Worm (Caenorhabditis elegans): ENCODE measurements around the gene T28A8.3.

The T28A8.3 gene

DNA sequence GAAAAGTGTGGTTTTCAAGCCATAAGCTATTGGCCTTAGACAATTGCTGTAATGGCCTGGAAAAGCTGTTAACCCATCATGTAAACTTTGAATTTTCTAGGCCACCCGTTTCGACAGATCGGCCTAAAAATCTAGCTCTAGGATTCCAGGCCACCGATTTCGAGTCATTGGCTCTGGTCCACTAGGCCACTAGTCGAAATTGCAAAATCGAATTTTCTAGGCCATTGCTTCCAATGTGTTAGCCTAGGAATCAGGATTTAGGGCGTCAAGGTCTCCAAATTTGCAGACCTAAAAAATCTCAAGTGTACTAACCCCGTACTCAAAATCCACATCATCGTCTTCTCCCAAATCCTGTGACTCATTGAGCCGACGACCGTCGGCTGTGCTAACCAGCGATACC lies 4.9 kb downstream of the T28A8.3 start:
- TF ChIP-seq T22C8.4 (GFP tag; IDR thresholded peaks at IDR 0.05) (no peak), med-1 (GFP tag; optimal IDR thresholded peaks at IDR 0.05; ENCODE audit: insufficient read depth) (no peak), tab-1 (GFP tag; IDR thresholded peaks at IDR 0.05) (no peak)

DNA sequence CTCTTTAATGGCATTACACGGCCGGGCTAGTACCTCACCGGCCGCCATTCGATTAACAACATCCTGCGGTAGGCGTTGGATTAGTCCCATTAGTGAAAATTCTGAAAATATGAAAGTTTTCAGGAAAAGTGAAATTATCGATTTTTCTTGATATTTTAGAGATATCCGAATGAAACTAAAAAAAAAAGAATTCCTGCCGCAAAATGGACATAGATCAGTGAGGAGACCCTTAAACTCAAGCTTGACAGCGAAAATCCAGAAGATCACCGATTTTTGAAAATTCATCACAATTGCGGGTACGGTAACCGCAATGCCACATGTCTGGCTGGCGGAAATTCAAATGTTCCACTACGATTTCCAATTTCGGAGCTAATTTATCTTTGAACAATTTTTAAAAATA lies 8.7 kb downstream of the T28A8.3 start, which contains the start of gene mlh-1:
TSS of gene mlh-1 (minus strand) at position 101 of the 400 bp plus-strand sequence.
- TF ChIP-seq ref-1 (GFP tag; conservative IDR thresholded peaks at IDR 0.05), result no peak
- TF ChIP-seq ztf-29 (GFP tag; IDR thresholded peaks at IDR 0.05), result no peak
- peak; percentile 70 for TF ChIP-seq T22C8.4 (GFP tag; IDR thresholded peaks at IDR 0.05)

DNA sequence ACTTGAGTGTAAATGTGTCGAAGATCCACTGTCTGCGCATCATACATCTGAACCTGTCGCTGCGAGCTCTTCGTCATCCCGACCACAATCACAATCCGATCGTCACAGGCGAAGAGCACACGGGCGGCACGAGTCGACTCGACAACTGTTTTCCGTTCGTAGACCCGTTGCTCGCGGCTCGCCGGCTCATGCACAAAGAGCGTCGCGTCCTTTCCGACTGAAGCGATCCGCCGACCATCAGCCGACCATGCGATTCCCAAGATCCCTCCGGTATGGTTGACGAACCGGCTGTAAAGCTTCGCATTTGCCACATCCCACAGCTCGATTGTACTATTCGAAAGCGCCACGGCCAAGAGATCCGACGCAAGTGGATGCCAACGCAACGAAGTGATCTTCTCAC lies 12.6 kb downstream of the T28A8.3 start:
- TF ChIP-seq tab-1 (GFP tag; IDR thresholded peaks at IDR 0.05), result no peak
- no peak for TF ChIP-seq med-1 (GFP tag; optimal IDR thresholded peaks at IDR 0.05; ENCODE audit: insufficient read depth)
- TF ChIP-seq ref-1 (GFP tag; conservative IDR thresholded peaks at IDR 0.05), result no peak
- TF ChIP-seq cog-1 (tag; optimal IDR thresholded peaks at IDR 0.05), result no peak
- no peak for TF ChIP-seq klf-2 (GFP tag; conservative IDR thresholded peaks at IDR 0.05)
- TF ChIP-seq T22C8.4 (GFP tag; IDR thresholded peaks at IDR 0.05), result no peak
- TF ChIP-seq ztf-29 (GFP tag; IDR thresholded peaks at IDR 0.05), result no peak
- no peak for TF ChIP-seq flt-1 (GFP tag; IDR thresholded peaks at IDR 0.05)
- no peak for TF ChIP-seq ztf-23 (GFP tag; IDR thresholded peaks at IDR 0.05)

DNA sequence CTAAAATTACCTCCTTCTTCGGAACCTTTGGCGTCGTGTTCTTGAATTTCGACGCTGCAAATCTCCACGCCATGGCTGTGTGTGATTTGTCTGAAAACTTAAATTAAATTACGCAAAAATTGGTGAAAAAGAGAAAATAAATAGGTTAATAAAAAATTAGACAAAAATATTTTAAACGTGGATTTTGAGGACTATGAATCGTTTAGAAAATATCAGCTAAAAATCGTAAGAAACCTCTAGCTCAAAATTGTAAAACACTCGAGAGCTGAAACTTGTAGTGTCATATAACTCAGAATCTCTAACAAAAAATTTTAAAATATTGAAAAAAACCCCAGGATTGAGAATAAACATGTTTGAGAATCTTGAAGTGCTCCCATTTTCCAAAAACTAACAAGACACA lies 18.2 kb downstream of the T28A8.3 start, which contains the start of gene pod-1:
TSS of gene pod-1 (minus strand) at position 101 of the 400 bp plus-strand sequence.
- no peak for TF ChIP-seq tab-1 (GFP tag; IDR thresholded peaks at IDR 0.05)
- TF ChIP-seq cog-1 (tag; optimal IDR thresholded peaks at IDR 0.05), result no peak
- TF ChIP-seq klf-2 (GFP tag; conservative IDR thresholded peaks at IDR 0.05), result no peak
- no peak for TF ChIP-seq ref-1 (GFP tag; conservative IDR thresholded peaks at IDR 0.05)
- TF ChIP-seq ztf-23 (GFP tag; IDR thresholded peaks at IDR 0.05), result no peak
- TF ChIP-seq T22C8.4 (GFP tag; IDR thresholded peaks at IDR 0.05), result no peak
- TF ChIP-seq ztf-29 (GFP tag; IDR thresholded peaks at IDR 0.05), result no peak
- TF ChIP-seq flt-1 (GFP tag; IDR thresholded peaks at IDR 0.05), result no peak
- no peak for TF ChIP-seq med-1 (GFP tag; optimal IDR thresholded peaks at IDR 0.05; ENCODE audit: insufficient read depth)

ce11 chrIII:13525118-13525839 lies 19.5 kb downstream of the T28A8.3 start:
- TF ChIP-seq tab-1 (GFP tag; IDR thresholded peaks at IDR 0.05) (no peak), ztf-23 (GFP tag; IDR thresholded peaks at IDR 0.05) (no peak), T22C8.4 (GFP tag; IDR thresholded peaks at IDR 0.05) (no peak), flt-1 (GFP tag; IDR thresholded peaks at IDR 0.05) (no peak), med-1 (GFP tag; optimal IDR thresholded peaks at IDR 0.05; ENCODE audit: insufficient read depth) (no peak), cog-1 (tag; optimal IDR thresholded peaks at IDR 0.05) (no peak), ztf-29 (GFP tag; IDR thresholded peaks at IDR 0.05) (no peak), ref-1 (GFP tag; conservative IDR thresholded peaks at IDR 0.05) (no peak), klf-2 (GFP tag; conservative IDR thresholded peaks at IDR 0.05) (no peak)

DNA sequence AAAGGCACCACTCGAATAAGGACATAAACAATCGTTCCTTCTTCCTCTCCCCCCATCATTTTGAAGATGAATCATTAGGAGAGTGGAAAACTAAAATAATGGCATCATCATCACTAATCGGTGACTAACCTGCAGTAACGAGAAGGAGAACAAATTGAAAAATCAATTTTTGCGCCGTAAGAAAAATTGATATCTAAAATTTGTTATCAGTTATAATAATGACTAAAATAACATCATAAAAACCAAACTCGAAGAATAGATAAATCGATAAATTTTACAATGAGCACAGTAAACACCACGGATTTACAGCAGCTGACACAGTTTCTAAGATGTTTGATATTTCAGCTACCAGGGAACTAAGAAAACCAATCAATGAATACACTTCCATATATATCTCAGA lies 20.4 kb downstream of the T28A8.3 start:
- TF ChIP-seq klf-2 (GFP tag; conservative IDR thresholded peaks at IDR 0.05) (no peak), T22C8.4 (GFP tag; IDR thresholded peaks at IDR 0.05) (no peak), ztf-23 (GFP tag; IDR thresholded peaks at IDR 0.05) (no peak)

DNA sequence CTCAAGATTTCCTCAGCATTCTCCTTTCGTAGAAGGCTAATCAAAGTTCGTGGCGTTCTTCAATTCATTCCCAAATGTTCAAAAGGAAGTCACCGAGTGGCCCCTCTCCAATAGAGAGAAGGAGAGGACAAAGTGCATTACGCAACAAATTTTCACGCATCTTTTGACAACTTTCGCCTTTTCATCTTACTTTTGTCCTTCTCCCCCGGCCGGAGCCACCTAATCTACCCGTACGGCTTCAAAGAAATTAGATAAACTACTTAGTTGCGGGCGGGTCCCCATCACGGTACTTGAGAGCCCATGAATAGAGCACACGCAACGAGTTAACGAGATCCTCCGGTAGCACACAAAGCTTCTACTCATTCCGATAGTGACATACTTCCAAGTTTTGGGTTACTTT lies 20.9 kb downstream of the T28A8.3 start:
- no peak for TF ChIP-seq cog-1 (tag; optimal IDR thresholded peaks at IDR 0.05)
- TF ChIP-seq ztf-29 (GFP tag; IDR thresholded peaks at IDR 0.05), result no peak
- no peak for TF ChIP-seq klf-2 (GFP tag; conservative IDR thresholded peaks at IDR 0.05)
- TF ChIP-seq med-1 (GFP tag; optimal IDR thresholded peaks at IDR 0.05; ENCODE audit: insufficient read depth), result no peak
- no peak for TF ChIP-seq T22C8.4 (GFP tag; IDR thresholded peaks at IDR 0.05)
- no peak for TF ChIP-seq flt-1 (GFP tag; IDR thresholded peaks at IDR 0.05)
- no peak for TF ChIP-seq tab-1 (GFP tag; IDR thresholded peaks at IDR 0.05)
- TF ChIP-seq ref-1 (GFP tag; conservative IDR thresholded peaks at IDR 0.05), result no peak
- no peak for TF ChIP-seq ztf-23 (GFP tag; IDR thresholded peaks at IDR 0.05)

DNA sequence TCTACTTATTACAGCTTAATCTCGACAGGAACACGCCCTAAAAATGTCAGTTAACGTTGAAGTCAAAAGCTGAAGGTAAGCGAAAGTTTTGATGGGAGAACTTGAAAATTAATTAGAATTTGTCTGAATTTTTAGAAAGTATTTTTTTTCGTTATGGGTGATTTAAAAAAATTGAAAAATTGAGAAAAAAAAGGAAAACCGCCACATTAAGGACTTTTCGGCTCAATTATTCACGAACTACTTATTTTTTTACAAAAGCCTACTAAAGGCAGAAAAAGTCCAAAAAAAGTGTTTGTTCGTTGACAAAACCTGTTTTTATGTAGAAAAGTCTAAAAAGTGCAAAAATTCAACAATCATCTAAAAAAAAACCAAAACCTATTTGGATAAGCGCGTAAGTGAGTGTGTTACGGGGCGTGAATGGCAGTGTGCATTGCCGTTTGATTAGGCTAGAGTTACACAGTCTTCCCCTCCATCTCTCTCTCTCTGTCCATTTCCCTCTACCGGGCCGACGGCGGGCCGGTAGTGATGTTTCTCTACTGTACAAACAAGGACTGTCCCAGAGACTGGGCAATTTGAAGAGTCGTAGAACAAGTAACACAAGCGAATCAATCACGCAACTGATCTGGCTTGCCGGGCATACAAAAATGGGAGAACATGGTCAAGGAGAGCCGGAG lies 21.7 kb downstream of the T28A8.3 start, which contains the start of gene lron-13:
TSS of gene lron-13 (plus strand) at position 15 of the 674 bp plus-strand sequence.
- TF ChIP-seq tab-1 (GFP tag; IDR thresholded peaks at IDR 0.05) (no peak), flt-1 (GFP tag; IDR thresholded peaks at IDR 0.05) (no peak), cog-1 (tag; optimal IDR thresholded peaks at IDR 0.05) (no peak), ztf-23 (GFP tag; IDR thresholded peaks at IDR 0.05) (no peak), med-1 (GFP tag; optimal IDR thresholded peaks at IDR 0.05; ENCODE audit: insufficient read depth) (no peak), klf-2 (GFP tag; conservative IDR thresholded peaks at IDR 0.05) (no peak), ztf-29 (GFP tag; IDR thresholded peaks at IDR 0.05) (no peak), ref-1 (GFP tag; conservative IDR thresholded peaks at IDR 0.05) (no peak), T22C8.4 (GFP tag; IDR thresholded peaks at IDR 0.05) (no peak)

DNA sequence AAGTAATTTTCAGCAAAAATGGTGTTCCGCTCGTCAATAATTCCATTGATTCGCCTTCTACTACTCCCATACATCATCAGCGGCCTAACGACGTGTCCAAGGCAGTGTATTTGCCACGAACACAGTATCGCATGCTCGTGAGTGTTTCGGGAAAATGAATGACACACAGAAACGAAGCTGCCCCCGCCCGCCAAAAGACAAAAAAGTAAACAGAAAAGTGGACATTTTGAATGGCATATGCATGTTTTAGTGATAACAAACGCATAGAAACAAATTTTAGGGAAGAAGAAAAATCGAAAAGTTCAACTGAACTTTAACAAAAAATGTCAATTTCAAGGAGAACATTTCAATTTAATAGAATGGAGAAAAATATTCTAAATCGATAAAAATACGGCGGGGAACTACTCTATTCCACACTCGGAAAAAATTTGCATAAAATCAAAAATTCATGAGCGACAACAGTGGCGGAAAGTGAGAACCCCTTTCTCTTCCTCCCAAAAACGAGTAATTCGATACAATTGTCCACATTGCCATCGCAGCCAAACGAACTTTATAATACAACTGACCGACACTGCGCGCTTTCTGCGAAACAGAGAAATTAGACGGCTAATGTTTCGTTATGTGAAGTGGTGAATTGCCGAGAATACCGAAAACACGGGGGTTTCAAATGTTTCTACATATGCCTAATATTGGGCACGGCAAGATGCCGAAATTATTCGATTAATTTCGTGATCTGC lies 22.9 kb downstream of the T28A8.3 start:
- TF ChIP-seq T22C8.4 (GFP tag; IDR thresholded peaks at IDR 0.05) (no peak), ztf-23 (GFP tag; IDR thresholded peaks at IDR 0.05) (no peak), ztf-29 (GFP tag; IDR thresholded peaks at IDR 0.05) (no peak), flt-1 (GFP tag; IDR thresholded peaks at IDR 0.05) (no peak), klf-2 (GFP tag; conservative IDR thresholded peaks at IDR 0.05) (no peak), tab-1 (GFP tag; IDR thresholded peaks at IDR 0.05) (no peak), cog-1 (tag; optimal IDR thresholded peaks at IDR 0.05) (no peak)

All from whole organism, midembryonic.